Fruit fly (Drosophila melanogaster): ENCODE results near the gene CG11920.

DNA sequence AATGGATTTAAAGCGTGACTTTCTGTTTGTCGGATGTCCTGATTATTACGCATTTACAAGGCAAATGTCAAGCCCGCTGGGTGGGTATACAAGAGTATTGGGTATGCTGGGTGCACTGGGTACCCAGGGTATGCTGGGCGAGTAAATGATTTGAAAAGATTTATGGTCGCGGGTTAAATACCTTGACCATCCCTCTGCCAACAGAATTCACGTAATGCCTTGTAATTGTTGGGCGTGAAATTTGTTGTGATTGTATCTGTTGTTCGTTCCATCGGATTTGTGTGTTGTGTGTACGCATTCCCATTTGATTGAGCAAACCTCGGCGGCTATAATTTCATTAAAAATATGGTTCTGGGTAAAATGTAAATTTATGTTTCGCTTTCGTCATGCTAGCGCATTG is 4.0 kb downstream of the CG11920 start:
- no peak for TF ChIP-seq psq (optimal IDR thresholded peaks at IDR 0.05)
- TF ChIP-seq CG8478 (optimal IDR thresholded peaks at IDR 0.05) = no peak
- no peak for TF ChIP-seq usp (GFP tag; optimal IDR thresholded peaks at IDR 0.05)
- TF ChIP-seq pan (optimal IDR thresholded peaks at IDR 0.05) = no peak
- TF ChIP-seq Dll (optimal IDR thresholded peaks at IDR 0.05) = no peak

All from whole organism.